Worm (Caenorhabditis elegans): ENCODE data around the gene lsy-2.
"Not testable (repeated sequence)": the region's sequence is repeated elsewhere in the genome, so short reads cannot be mapped to it uniquely, and the experiment has no call there.

DNA sequence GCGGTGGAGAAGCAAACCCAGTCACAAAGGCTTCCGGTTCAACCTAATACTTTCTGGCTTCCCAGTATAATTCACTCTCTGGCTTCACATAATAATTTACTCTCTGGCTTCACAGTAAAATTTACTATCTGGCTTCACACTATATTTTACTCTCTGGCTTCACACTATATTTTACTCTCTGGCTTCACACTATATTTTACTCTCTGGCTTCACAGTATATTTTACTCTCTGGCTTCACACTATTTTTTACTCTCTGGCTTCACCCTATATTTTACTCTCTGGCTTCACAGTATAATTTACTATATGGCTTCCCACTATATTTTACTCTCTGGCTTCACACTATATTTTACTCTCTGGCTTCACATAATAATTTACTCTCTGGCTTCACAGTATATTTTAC, 32.6 kb upstream of the lsy-2 start:
- TF ChIP-seq nhr-41 (GFP tag; IDR thresholded peaks at IDR 0.05); aha-1 (tag); jun-1 (tag; optimal IDR thresholded peaks at IDR 0.05): not testable (repeated sequence)
- TF ChIP-seq set-16 (GFP tag; IDR thresholded peaks at IDR 0.05): 0 out of 2 replicates have a peak, but pooled peaks have one; percentile 7
